Worm (Caenorhabditis elegans) whole organism, L4 larva: ENCODE results near the gene che-2.

Experiments used
- T20F7.1 ChIP-seq: fragments of 200-800 bp; sonication (Bioruptor generic); optimal IDR thresholded peaks from 2 replicates; lab custom pipeline; 2018; ENCODE audit warnings: mild to moderate bottlenecking, missing genetic modification characterization, missing compliant biosample characterization
- T26A8.4 ChIP-seq: fragments of 200-800 bp; sonication (Bioruptor generic); IDR thresholded peaks from 2 replicates; pipeline ENCODE4 v1.3.6; 2022; ENCODE audit warnings: missing genetic modification characterization, missing compliant biosample characterization
- Y5F2A.4 ChIP-seq: fragments of 200-800 bp; sonication (Bioruptor generic); optimal IDR thresholded peaks from 2 replicates; lab custom pipeline; 2018; ENCODE audit warnings: mild to moderate bottlenecking, missing genetic modification characterization, missing compliant biosample characterization
- Y75B8A.6 ChIP-seq: fragments of 200-800 bp; sonication (Bioruptor generic); IDR thresholded peaks from 2 replicates; pipeline ENCODE4 v1.3.6; 2022; ENCODE audit warnings: missing genetic modification reagents, missing genetic modification characterization, missing compliant biosample characterization
- aha-1 ChIP-seq: fragments of 150-350 bp; peaks from one replicate; lab custom pipeline; 2014; ENCODE audit warnings: missing biosample characterization, missing genetic modification characterization
- ceh-28 ChIP-seq: fragments of 150-350 bp; optimal IDR thresholded peaks from 2 replicates; lab custom pipeline; 2014; ENCODE audit warnings: missing biosample characterization, missing genetic modification reagents, missing genetic modification characterization
- ceh-32 ChIP-seq: sonication (generic microtip); optimal IDR thresholded peaks from 2 replicates; lab custom pipeline; 2016; ENCODE audit warnings: mild to moderate bottlenecking, missing genetic modification characterization, missing compliant biosample characterization; ENCODE audit not compliant: poor library complexity
- ceh-44 ChIP-seq: fragments of 200-800 bp; sonication (Bioruptor generic); IDR thresholded peaks from 2 replicates; pipeline ENCODE4 v1.3.6; 2022; ENCODE audit warnings: missing genetic modification reagents, missing genetic modification characterization, missing compliant biosample characterization
- ceh-62 ChIP-seq: sonication (generic microtip); optimal IDR thresholded peaks from 2 replicates; lab custom pipeline; 2017; ENCODE audit warnings: missing biosample characterization, missing genetic modification characterization
- ces-1 ChIP-seq: fragments of 150-350 bp; sonication (generic microtip); optimal IDR thresholded peaks from 4 replicates; lab custom pipeline; 2014; ENCODE audit warnings: missing biosample characterization, missing genetic modification reagents, missing genetic modification characterization
- cey-2 ChIP-seq: sonication (generic microtip); optimal IDR thresholded peaks from 3 replicates; lab custom pipeline; 2017; ENCODE audit warnings: missing genetic modification characterization, mild to moderate bottlenecking, missing compliant biosample characterization, antibody characterized with exemption, borderline replicate concordance; ENCODE audit not compliant: insufficient read depth
- ctbp-1 ChIP-seq: fragments of 200-800 bp; sonication (Bioruptor generic); IDR thresholded peaks from 2 replicates; pipeline ENCODE4 v1.3.6; 2022; ENCODE audit warnings: missing genetic modification reagents, missing genetic modification characterization, missing compliant biosample characterization
- daf-12 ChIP-seq: fragments of 150-350 bp; optimal IDR thresholded peaks from 2 replicates; lab custom pipeline; 2014; ENCODE audit warnings: missing biosample characterization, missing genetic modification reagents, missing genetic modification characterization
- dmd-9 ChIP-seq: fragments of 200-800 bp; sonication (Bioruptor generic); IDR thresholded peaks from 2 replicates; pipeline ENCODE4 v1.3.6; 2022; ENCODE audit warnings: missing genetic modification reagents, missing genetic modification characterization, missing compliant biosample characterization
- duxl-1 ChIP-seq: sonication (generic microtip); optimal IDR thresholded peaks from 2 replicates; lab custom pipeline; 2016; ENCODE audit warnings: mild to moderate bottlenecking, missing genetic modification characterization, moderate library complexity, missing compliant biosample characterization; ENCODE audit not compliant: poor library complexity
- egl-27 ChIP-seq: sonication (generic microtip); optimal IDR thresholded peaks from 3 replicates; lab custom pipeline; 2017; ENCODE audit warnings: missing biosample characterization, missing genetic modification reagents, missing genetic modification characterization
- hlh-30 ChIP-seq: sonication (generic microtip); optimal IDR thresholded peaks from 2 replicates; lab custom pipeline; 2017; ENCODE audit warnings: antibody characterized with exemption, mild to moderate bottlenecking, missing genetic modification characterization, missing compliant biosample characterization; ENCODE audit not compliant: insufficient read depth
- jun-1 ChIP-seq: fragments of 150-350 bp; optimal IDR thresholded peaks from 2 replicates; lab custom pipeline; 2014; ENCODE audit warnings: missing biosample characterization, missing genetic modification reagents, missing genetic modification characterization
- lin-29 ChIP-seq: fragments of 200-800 bp; sonication (Bioruptor generic); IDR thresholded peaks from 2 replicates; pipeline ENCODE4 v1.3.6; 2022; ENCODE audit warnings: missing genetic modification reagents, missing genetic modification characterization, missing compliant biosample characterization
- lin-39 ChIP-seq: fragments of 150-350 bp; optimal IDR thresholded peaks from 2 replicates; lab custom pipeline; 2014; ENCODE audit warnings: missing biosample characterization, missing genetic modification reagents, missing genetic modification characterization
- madf-5 ChIP-seq, 2 experiments: fragments of 200-800 bp; sonication (Bioruptor generic); IDR thresholded peaks; 2 replicates each; pipeline ENCODE4 v1.3.6; 2022; ENCODE audit warnings: missing compliant biosample characterization in 2 of 2, missing genetic modification characterization in 2 of 2
- mes-2 ChIP-seq: sonication (generic microtip); optimal IDR thresholded peaks from 2 replicates; lab custom pipeline; 2016; ENCODE audit warnings: missing genotype, mild to moderate bottlenecking, missing genetic modification characterization, missing compliant biosample characterization; ENCODE audit not compliant: poor library complexity, severe bottlenecking
- nhr-102 ChIP-seq: sonication (generic microtip); optimal IDR thresholded peaks from 2 replicates; lab custom pipeline; 2016; ENCODE audit warnings: mild to moderate bottlenecking, missing genetic modification characterization, moderate library complexity, missing compliant biosample characterization
- nhr-11 ChIP-seq: fragments of 150-350 bp; optimal IDR thresholded peaks from 2 replicates; lab custom pipeline; 2014; ENCODE audit warnings: missing biosample characterization, missing genetic modification characterization
- nhr-111 ChIP-seq: fragments of 200-800 bp; sonication (Bioruptor generic); optimal IDR thresholded peaks from 2 replicates; lab custom pipeline; 2018; ENCODE audit warnings: mild to moderate bottlenecking, missing genetic modification characterization, missing compliant biosample characterization
- nhr-237 ChIP-seq: sonication (generic microtip); optimal IDR thresholded peaks from 2 replicates; lab custom pipeline; 2017; ENCODE audit warnings: missing biosample characterization, missing genetic modification characterization
- nhr-28 ChIP-seq: fragments of 150-350 bp; optimal IDR thresholded peaks from 2 replicates; lab custom pipeline; 2014; ENCODE audit warnings: missing biosample characterization, missing genetic modification characterization
- nhr-41 ChIP-seq: fragments of 200-800 bp; sonication (Bioruptor generic); IDR thresholded peaks from 2 replicates; pipeline ENCODE4 v1.3.6; 2022; ENCODE audit warnings: missing genetic modification reagents, missing genetic modification characterization, missing compliant biosample characterization
- nhr-76 ChIP-seq: fragments of 150-350 bp; optimal IDR thresholded peaks from 2 replicates; lab custom pipeline; 2014; ENCODE audit warnings: missing biosample characterization, missing genetic modification characterization
- nhr-77 ChIP-seq: fragments of 150-350 bp; optimal IDR thresholded peaks from 2 replicates; lab custom pipeline; 2014; ENCODE audit warnings: missing biosample characterization, missing genetic modification characterization
- sdz-12 ChIP-seq: fragments of 200-800 bp; sonication (Bioruptor generic); optimal IDR thresholded peaks from 2 replicates; lab custom pipeline; 2018; ENCODE audit warnings: mild to moderate bottlenecking, missing genetic modification characterization, missing compliant biosample characterization
- set-16 ChIP-seq: fragments of 200-800 bp; sonication (Bioruptor generic); IDR thresholded peaks from 2 replicates; pipeline ENCODE4 v1.3.6; 2022; ENCODE audit warnings: missing genetic modification reagents, missing genetic modification characterization, missing compliant biosample characterization
- skn-1 ChIP-seq: fragments of 150-350 bp; optimal IDR thresholded peaks from 2 replicates; lab custom pipeline; 2014; ENCODE audit warnings: missing biosample characterization, missing genetic modification characterization
- snpc-4 ChIP-seq: fragments of 150-350 bp; optimal IDR thresholded peaks from 2 replicates; lab custom pipeline; 2014; ENCODE audit warnings: missing biosample characterization, missing genetic modification characterization
- spr-1 ChIP-seq: sonication (generic microtip); optimal IDR thresholded peaks from 2 replicates; lab custom pipeline; 2016; ENCODE audit warnings: mild to moderate bottlenecking, missing genetic modification characterization, missing compliant biosample characterization
- spr-3 ChIP-seq: fragments of 200-800 bp; sonication (Bioruptor generic); optimal IDR thresholded peaks from 2 replicates; lab custom pipeline; 2018; ENCODE audit warnings: mild to moderate bottlenecking, missing genetic modification characterization, missing compliant biosample characterization
- tra-1 ChIP-seq: fragments of 200-800 bp; sonication (Bioruptor generic); IDR thresholded peaks from 2 replicates; pipeline ENCODE4 v1.3.6; 2022; ENCODE audit warnings: missing genetic modification reagents, missing genetic modification characterization, missing compliant biosample characterization
- unc-39 ChIP-seq: sonication (generic microtip); optimal IDR thresholded peaks from 2 replicates; lab custom pipeline; 2017; ENCODE audit warnings: missing biosample characterization, missing genetic modification characterization
- unc-62 ChIP-seq, 3 experiments: fragments of 150-350 bp in 1 of 3; sonication (generic microtip); optimal IDR thresholded peaks in 2 of 3; peaks in 1 of 3; 1 replicate in 1 of 3; 2 replicates in 2 of 3; lab custom pipeline; 2014 to 2017; ENCODE audit warnings: missing biosample characterization in 3 of 3, missing genetic modification characterization in 3 of 3, missing genetic modification reagents in 3 of 3, missing genotype in 1 of 3
- zfp-2 ChIP-seq: sonication (generic microtip); optimal IDR thresholded peaks from 2 replicates; lab custom pipeline; 2016; ENCODE audit warnings: mild to moderate bottlenecking, missing genetic modification characterization, missing compliant biosample characterization
- ztf-7 ChIP-seq: fragments of 150-350 bp; optimal IDR thresholded peaks from 2 replicates; lab custom pipeline; 2014; ENCODE audit warnings: missing biosample characterization, missing genetic modification characterization

che-2 gene

ce11 chrX:498640-499039 lies 17.4 kb downstream of the che-2 start:
- TF ChIP-seq skn-1 (tag; lab: Kevin White, UChicago) (no peak), ztf-7 (tag; lab: Kevin White, UChicago) (no peak), nhr-28 (tag; lab: Kevin White, UChicago) (peak; percentile 33), unc-62 (GFP tag; optimal IDR thresholded peaks at IDR 0.05 in 1 of 2; lab: Kevin White, UChicago) (no peak), unc-62 (tag; optimal IDR thresholded peaks at IDR 0.05; lab: Kevin White, UChicago) (no peak)

DNA sequence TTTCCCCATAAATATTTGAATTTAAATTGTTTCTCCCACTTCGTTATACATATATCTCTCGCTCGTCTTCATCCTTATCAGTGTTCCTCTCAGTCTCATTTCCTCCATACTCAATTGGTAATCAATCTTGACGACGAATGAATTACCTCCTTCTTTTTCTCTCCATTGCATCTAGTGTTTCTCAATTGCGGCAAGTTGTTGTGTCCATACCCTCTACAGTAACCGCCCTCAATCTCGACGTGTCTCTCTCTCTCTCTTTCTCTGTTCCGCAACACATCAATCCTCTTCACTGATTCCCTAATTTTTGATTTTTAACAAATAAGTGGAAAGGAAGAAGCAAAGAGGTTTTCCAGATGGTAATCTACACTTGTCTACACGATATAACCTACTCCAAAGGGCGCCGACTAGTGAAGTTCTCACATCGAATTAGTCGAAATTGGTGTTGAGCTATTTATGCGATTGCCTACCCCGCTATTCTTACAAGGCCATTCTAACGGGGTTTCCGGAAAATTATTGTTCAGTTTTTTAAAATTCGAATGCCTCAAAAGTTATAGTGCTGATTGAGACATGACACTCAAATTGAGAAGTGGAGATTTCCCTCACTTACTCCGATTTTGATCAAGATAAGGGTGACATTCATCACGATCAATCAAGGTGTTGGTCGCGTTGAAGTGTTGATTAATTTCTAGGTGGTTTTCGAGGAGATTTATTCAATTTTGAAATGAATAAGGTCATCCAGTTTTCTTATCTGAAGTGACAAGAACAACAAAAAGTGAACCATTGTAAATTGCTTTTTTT lies 23.0 kb downstream of the che-2 start:
- TF ChIP-seq lin-39 (tag; lab: Kevin White, UChicago) (no peak), hlh-30 (no peak), Y75B8A.6 (no peak), nhr-28 (tag; lab: Kevin White, UChicago) (peak; percentile 50), unc-62 (GFP tag; optimal IDR thresholded peaks at IDR 0.05 in 1 of 2; lab: Kevin White, UChicago) (peak in 1 of 2 experiments; percentile 90), unc-62 (tag; optimal IDR thresholded peaks at IDR 0.05; lab: Kevin White, UChicago) (no peak), jun-1 (tag; lab: Kevin White, UChicago) (no peak), nhr-111 (GFP tag; lab: Kevin White, UChicago) (no peak)
- TF ChIP-seq, all 104 proteins: peak for 2

DNA sequence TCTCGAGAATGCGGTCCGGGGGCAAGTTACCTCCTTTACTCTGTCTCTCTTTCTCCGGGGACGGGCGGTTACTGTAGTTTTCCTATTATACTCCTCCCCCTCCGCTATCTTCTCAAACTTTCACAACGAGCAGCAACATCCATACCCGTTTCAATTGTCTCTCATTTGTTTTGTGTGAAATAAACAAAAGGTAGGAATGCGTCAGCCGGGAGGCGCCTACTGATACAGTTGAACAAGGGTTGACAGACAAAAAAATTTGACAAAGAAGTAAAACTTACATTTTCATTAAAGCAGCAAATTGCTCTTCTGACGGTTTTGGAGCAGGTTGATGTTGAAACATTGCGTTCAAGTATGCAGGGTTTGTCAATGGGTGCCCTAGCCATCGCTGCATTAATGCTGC lies 23.8 kb downstream of the che-2 start:
- no peak for TF ChIP-seq lin-29
- peak; percentile 94 for TF ChIP-seq aha-1 (tag; lab: Kevin White, UChicago)

DNA sequence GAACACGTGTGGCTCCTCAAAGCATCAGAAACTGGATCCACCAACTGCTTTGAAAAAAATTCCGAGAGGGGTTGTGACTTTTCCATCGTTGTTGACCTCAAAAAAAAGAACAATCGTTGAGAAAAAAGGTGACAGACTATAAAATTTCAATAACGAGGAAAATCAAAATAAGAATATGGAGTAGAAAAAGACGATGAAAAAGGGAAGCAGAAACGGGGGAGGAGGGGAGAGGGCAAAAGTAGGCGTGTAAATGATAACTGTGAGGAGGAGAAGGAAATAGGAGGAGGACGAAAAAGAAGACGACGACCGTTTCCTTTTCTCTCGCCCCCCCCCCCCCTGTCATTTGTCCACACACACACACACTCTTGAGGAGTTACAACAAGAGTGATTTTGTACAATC lies 25.6 kb downstream of the che-2 start, which contains the start of gene B0310.2:
B0310.2 (minus strand) TSS at position 101 of the 400 bp plus-strand sequence.
- TF ChIP-seq duxl-1 (tag; lab: Kevin White, UChicago) (no peak), lin-39 (tag; lab: Kevin White, UChicago) (no peak), T26A8.4 (GFP tag; lab: Robert Waterston, UW) (no peak), ces-1 (GFP tag; lab: Kevin White, UChicago) (no peak), madf-5 (GFP tag; IDR thresholded peaks at IDR 0.05; lab: Robert Waterston, UW) (no peak), ceh-32 (tag; lab: Kevin White, UChicago) (no peak), mes-2 (tag; lab: Kevin White, UChicago) (no peak), ceh-44 (GFP tag; lab: Robert Waterston, UW) (no peak), sdz-12 (no peak), nhr-77 (no peak), ceh-62 (tag; lab: Kevin White, UChicago) (no peak), Y5F2A.4 (GFP tag; lab: Kevin White, UChicago) (no peak), snpc-4 (tag; lab: Kevin White, UChicago) (no peak), dmd-9 (no peak)

DNA sequence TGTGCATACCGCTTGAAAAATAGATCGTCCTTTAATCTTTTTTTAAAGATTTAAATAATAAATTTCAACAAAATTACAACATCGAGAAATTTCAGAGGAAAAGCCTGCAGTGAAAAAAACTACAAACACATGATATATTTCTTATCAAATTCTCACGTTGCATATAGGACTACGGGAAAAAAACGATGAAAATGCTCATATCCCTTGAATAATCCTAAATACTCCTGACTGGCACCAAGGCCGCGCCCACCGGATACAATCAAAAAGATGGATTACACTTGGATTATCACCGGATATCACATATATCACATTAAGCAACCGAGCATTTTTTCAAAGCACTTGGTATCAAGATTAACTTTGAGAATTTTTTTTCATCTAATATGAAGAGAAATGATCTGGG lies 32.8 kb downstream of the che-2 start:
- TF ChIP-seq nhr-41 (GFP tag; lab: Robert Waterston, UW) (no peak), nhr-237 (no peak), daf-12 (tag; lab: Kevin White, UChicago) (no peak), egl-27 (no peak), hlh-30 (no peak), aha-1 (tag; lab: Kevin White, UChicago) (peak; percentile 62), spr-3 (GFP tag; lab: Kevin White, UChicago) (no peak)

ce11 chrX:520881-521280 lies 39.6 kb downstream of the che-2 start, which contains the start of gene B0310.3:
Gene B0310.3 (minus strand): TSS chrX:520981.
- TF ChIP-seq unc-39 (tag; lab: Kevin White, UChicago) = no peak
- no peak for TF ChIP-seq nhr-76 (tag; lab: Kevin White, UChicago)
- no peak for TF ChIP-seq cey-2 (tag; lab: Kevin White, UChicago)
- no peak for TF ChIP-seq ctbp-1 (GFP tag; lab: Robert Waterston, UW)
- TF ChIP-seq Y75B8A.6 = no peak
- no peak for TF ChIP-seq set-16 (GFP tag; lab: Robert Waterston, UW)
- TF ChIP-seq lin-39 (tag; lab: Kevin White, UChicago) = no peak
- TF ChIP-seq tra-1 (GFP tag; lab: Robert Waterston, UW) = no peak
- no peak for TF ChIP-seq nhr-11 (tag; lab: Kevin White, UChicago)
- no peak for TF ChIP-seq zfp-2 (tag; lab: Kevin White, UChicago)
- no peak for TF ChIP-seq ceh-28 (tag; lab: Kevin White, UChicago)
- no peak for TF ChIP-seq spr-1
- no peak for TF ChIP-seq T20F7.1 (GFP tag; lab: Kevin White, UChicago)
- TF ChIP-seq nhr-102 (tag; lab: Kevin White, UChicago) = no peak
- TF ChIP-seq, all 104 proteins: peak for 0
